Fruit fly (Drosophila melanogaster): ENCODE data around the gene ATPsynbetaL.

ATPsynbetaL gene

DNA sequence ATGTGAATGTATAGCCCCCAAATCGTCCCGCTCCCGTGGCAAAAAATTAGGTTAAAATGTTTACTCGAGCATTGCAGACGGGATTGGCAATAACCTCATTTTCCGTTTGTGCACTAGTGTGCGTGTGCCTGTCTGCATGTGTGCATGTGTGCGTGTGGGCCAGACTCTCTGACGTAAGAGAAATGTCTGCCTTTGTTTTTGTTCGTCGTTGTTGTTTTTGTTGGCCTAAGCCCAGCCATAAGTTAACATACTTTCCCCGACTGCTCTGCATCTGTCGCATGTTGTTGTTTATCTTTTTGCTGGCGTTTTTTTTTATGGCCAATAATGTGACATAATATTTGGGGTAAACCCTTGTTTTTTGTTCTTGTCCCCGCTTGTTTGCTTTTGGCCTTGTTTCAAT is 47.6 kb downstream of the ATPsynbetaL start:
- TF ChIP-seq EcR (GFP tag; optimal IDR thresholded peaks at IDR 0.05) (no peak), Dll (optimal IDR thresholded peaks at IDR 0.05) (no peak), CG8478 (optimal IDR thresholded peaks at IDR 0.05) (no peak), psq (optimal IDR thresholded peaks at IDR 0.05) (no peak), usp (GFP tag; optimal IDR thresholded peaks at IDR 0.05) (no peak), pan (optimal IDR thresholded peaks at IDR 0.05) (no peak)

DNA sequence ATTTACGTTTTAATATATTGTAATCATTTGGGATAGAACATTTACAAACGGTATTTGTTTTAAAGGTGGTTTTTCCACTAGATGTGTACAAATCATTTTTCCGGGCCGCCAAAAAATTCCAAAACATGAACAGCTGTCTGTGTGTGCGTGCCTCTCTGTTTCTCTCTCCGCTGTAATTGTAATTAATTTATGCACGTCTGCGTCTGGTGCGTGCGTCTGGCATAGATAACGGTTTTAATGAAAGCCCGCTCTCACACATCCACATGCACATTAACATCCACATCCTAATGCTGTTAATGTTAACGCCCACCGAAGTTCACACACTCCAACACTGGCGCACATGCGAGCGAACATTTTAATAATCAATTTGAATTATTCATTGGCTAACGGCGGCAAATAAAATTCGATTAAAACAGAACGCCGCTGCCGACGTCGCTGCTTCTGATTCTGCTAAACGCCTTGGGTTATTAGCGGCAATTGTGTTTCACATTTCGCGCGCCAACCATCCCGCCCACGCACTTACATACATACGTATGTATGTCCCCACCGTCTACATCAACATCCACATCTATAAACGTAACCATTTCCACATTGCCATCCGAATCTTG is 48.4 kb downstream of the ATPsynbetaL start:
- TF ChIP-seq EcR (GFP tag; optimal IDR thresholded peaks at IDR 0.05), result no peak

DNA sequence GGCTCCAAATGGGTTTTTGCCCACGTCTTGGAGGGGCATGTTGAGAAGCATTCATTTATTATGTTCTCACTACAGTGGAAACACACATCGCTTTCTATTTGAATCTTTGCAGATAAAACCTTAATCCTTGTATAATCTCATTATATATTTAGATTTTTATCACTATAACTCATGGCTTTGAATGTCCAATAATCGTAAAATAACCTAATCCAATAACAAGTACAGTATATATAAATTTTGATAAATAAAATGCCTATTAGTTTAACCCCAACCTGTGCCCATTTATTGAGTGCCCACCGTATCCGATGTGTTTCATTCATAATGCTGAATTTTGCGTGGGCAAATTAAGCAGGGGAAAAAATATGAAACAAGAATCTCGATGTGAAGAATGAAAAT is 48.9 kb downstream of the ATPsynbetaL start:
- no peak for TF ChIP-seq Dll (optimal IDR thresholded peaks at IDR 0.05)
- no peak for TF ChIP-seq usp (GFP tag; optimal IDR thresholded peaks at IDR 0.05)
- TF ChIP-seq CG8478 (optimal IDR thresholded peaks at IDR 0.05), result no peak
- no peak for TF ChIP-seq psq (optimal IDR thresholded peaks at IDR 0.05)
- TF ChIP-seq pan (optimal IDR thresholded peaks at IDR 0.05), result no peak
- no peak for TF ChIP-seq EcR (GFP tag; optimal IDR thresholded peaks at IDR 0.05)

DNA sequence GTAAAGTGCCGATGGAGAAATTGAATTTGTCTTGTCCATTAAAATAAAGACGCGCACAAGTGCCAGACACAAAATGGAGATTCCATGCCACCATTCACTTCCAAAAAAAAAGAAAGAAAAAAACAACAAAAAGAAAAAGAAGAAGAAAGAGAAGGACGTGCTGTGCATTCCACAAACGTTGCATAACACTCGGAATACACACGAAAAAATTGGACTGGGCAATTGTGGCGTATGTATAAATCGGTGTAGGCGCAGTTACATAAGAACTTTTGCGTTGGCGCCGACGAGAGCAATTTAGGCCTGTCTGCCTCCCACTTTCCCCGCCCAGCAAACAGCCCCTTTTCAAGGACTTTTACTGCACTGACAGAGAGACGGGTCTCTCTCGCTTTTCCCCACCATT is 49.7 kb downstream of the ATPsynbetaL start:
- TF ChIP-seq EcR (GFP tag; optimal IDR thresholded peaks at IDR 0.05), result no peak
- TF ChIP-seq Dll (optimal IDR thresholded peaks at IDR 0.05), result no peak
- TF ChIP-seq psq (optimal IDR thresholded peaks at IDR 0.05), result no peak
- TF ChIP-seq usp (GFP tag; optimal IDR thresholded peaks at IDR 0.05), result no peak
- no peak for TF ChIP-seq pan (optimal IDR thresholded peaks at IDR 0.05)
- no peak for TF ChIP-seq CG8478 (optimal IDR thresholded peaks at IDR 0.05)

DNA sequence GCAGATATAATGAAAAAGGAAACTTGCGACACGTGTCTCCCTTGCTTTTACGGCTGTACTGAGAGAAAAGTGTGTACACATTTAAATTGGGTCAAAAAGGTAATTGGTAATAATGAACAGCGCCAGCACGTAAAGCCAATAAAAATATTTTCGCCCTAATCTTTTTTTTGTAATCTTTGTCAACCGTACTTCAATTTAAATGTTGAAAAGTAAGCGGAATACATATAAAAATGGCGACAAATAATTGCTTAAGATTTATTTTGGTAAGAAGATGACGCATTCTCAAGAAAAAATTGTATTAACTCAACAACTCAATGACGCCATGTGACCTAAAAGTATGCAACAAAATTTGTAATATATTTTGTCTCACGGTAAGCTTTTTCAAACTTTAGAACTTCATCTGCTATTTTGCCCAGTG is 50.2 kb downstream of the ATPsynbetaL start:
- no peak for TF ChIP-seq Dll (optimal IDR thresholded peaks at IDR 0.05)
- TF ChIP-seq usp (GFP tag; optimal IDR thresholded peaks at IDR 0.05), result no peak
- no peak for TF ChIP-seq EcR (GFP tag; optimal IDR thresholded peaks at IDR 0.05)
- TF ChIP-seq psq (optimal IDR thresholded peaks at IDR 0.05), result no peak
- no peak for TF ChIP-seq CG8478 (optimal IDR thresholded peaks at IDR 0.05)
- TF ChIP-seq pan (optimal IDR thresholded peaks at IDR 0.05), result no peak
